Fruit fly (Drosophila melanogaster): Measurements from ENCODE around the gene CG42526.
A peak's percentile ranks its signal among the peaks of the same experiment; 100 is the strongest.

The CG42526 gene

dm6 chr3L:9426656-9427294 lies 8.4 kb downstream of the CG42526 start, which contains the start of the genes Atat and Shc (continued):
- TF ChIP-seq sd (tag; optimal IDR thresholded peaks at IDR 0.05) = peak; percentile 93
- peak; percentile 99 for TF ChIP-seq ERR (GFP tag; optimal IDR thresholded peaks at IDR 0.05)
- TF ChIP-seq CG32532 (GFP tag; IDR thresholded peaks at IDR 0.05) = peak; percentile 100
- peak; percentile 99 for TF ChIP-seq CG17612 (GFP tag; IDR thresholded peaks at IDR 0.05)
- TF ChIP-seq Aef1 (GFP tag; IDR thresholded peaks at IDR 0.05) = peak; percentile 100
- TF ChIP-seq CG12769 (tag; optimal IDR thresholded peaks at IDR 0.05) = peak; percentile 100
- TF ChIP-seq Elba2 (GFP tag; optimal IDR thresholded peaks at IDR 0.05) = peak; percentile 96
- TF ChIP-seq fd102C (GFP tag; optimal IDR thresholded peaks at IDR 0.05) = peak; percentile 77
- peak; percentile 100 for TF ChIP-seq ttk (GFP tag; IDR thresholded peaks at IDR 0.05)
- TF ChIP-seq CG1529 (GFP tag; optimal IDR thresholded peaks at IDR 0.05) = peak; percentile 94
- TF ChIP-seq zfh2 (GFP tag; optimal IDR thresholded peaks at IDR 0.05) = peak; percentile 100
- TF ChIP-seq CG13123 (GFP tag; optimal IDR thresholded peaks at IDR 0.05) = peak; percentile 99
- TF ChIP-seq eyg (GFP tag; optimal IDR thresholded peaks at IDR 0.05) = peak; percentile 99
- peak; percentile 99 for TF ChIP-seq zen (tag; optimal IDR thresholded peaks at IDR 0.05)
- peak; percentile 100 for TF ChIP-seq CG12942 (GFP tag; optimal IDR thresholded peaks at IDR 0.05)
- peak; percentile 93 for TF ChIP-seq vnd (GFP tag; IDR thresholded peaks at IDR 0.05; ENCODE audit: partially characterized antibody)

dm6 chr3L:9425838-9426237 lies 9.4 kb downstream of the CG42526 start:
- TF ChIP-seq Med (GFP tag) = peak; percentile 69
- TF ChIP-seq Hr51 (GFP tag; optimal IDR thresholded peaks at IDR 0.05) = peak in 1 of 2 experiments; percentile 40
- no peak for TF ChIP-seq CG4854 (GFP tag; optimal IDR thresholded peaks at IDR 0.05)
- peak; percentile 28 for TF ChIP-seq Ssrp (tag; optimal IDR thresholded peaks at IDR 0.05)
- no peak for TF ChIP-seq pan (optimal IDR thresholded peaks at IDR 0.05)
- peak in 1 of 2 experiments; percentile 24 for TF ChIP-seq pan (GFP tag; optimal IDR thresholded peaks at IDR 0.05 in 1 of 2, IDR thresholded peaks at IDR 0.05 in 1 of 2)
- no peak for TF ChIP-seq CG7372 (GFP tag; IDR thresholded peaks at IDR 0.05)
- TF ChIP-seq CG14667 (GFP tag; IDR thresholded peaks at IDR 0.05) = no peak
- no peak for TF ChIP-seq CG33557 (GFP tag; optimal IDR thresholded peaks at IDR 0.05)
- peak; percentile 16; the same call in 1 of the 2 replicates for TF ChIP-seq CG32532 (GFP tag; IDR thresholded peaks at IDR 0.05)
- TF ChIP-seq Vsx1 (GFP tag; optimal IDR thresholded peaks at IDR 0.05) = peak; percentile 37
- TF ChIP-seq CG9876 (GFP tag; optimal IDR thresholded peaks at IDR 0.05) = no peak
- peak; percentile 35 for TF ChIP-seq CG17359 (tag; optimal IDR thresholded peaks at IDR 0.05)
- TF ChIP-seq Gug (GFP tag; IDR thresholded peaks at IDR 0.05) = no peak
- no peak for TF ChIP-seq CG3847 (GFP tag; IDR thresholded peaks at IDR 0.05)
- TF ChIP-seq Drgx (GFP tag; IDR thresholded peaks at IDR 0.05) = peak; percentile 25; the same call in 1 of the 2 replicates
- TF ChIP-seq CG6689 (GFP tag; IDR thresholded peaks at IDR 0.05) = no peak
- TF ChIP-seq gsb (GFP tag; IDR thresholded peaks at IDR 0.05) = no peak
- TF ChIP-seq luna (GFP tag; optimal IDR thresholded peaks at IDR 0.05) = no peak
- no peak for TF ChIP-seq CrebB (tag; optimal IDR thresholded peaks at IDR 0.05)
- peak; percentile 81 for TF ChIP-seq CG9437 (GFP tag; optimal IDR thresholded peaks at IDR 0.05)
- TF ChIP-seq CG12071 (GFP tag; optimal IDR thresholded peaks at IDR 0.05) = no peak
- peak; percentile 32 for TF ChIP-seq CG2678 (tag; optimal IDR thresholded peaks at IDR 0.05)
- TF ChIP-seq CG3065 (GFP tag; optimal IDR thresholded peaks at IDR 0.05) = no peak
- no peak for TF ChIP-seq Atf3 (GFP tag; optimal IDR thresholded peaks at IDR 0.05)
- TF ChIP-seq Asciz (GFP tag; optimal IDR thresholded peaks at IDR 0.05) = peak; percentile 20
- TF ChIP-seq Sox102F (GFP tag; optimal IDR thresholded peaks at IDR 0.05) = peak; percentile 32
- TF ChIP-seq CG10462 (GFP tag; optimal IDR thresholded peaks at IDR 0.05) = no peak
- no peak for TF ChIP-seq CG8765 (GFP tag; IDR thresholded peaks at IDR 0.05)
- TF ChIP-seq Sox100B (GFP tag; optimal IDR thresholded peaks at IDR 0.05) = peak; percentile 42
- peak; percentile 12 for TF ChIP-seq vfl (GFP tag; optimal IDR thresholded peaks at IDR 0.05)
- no peak for TF ChIP-seq pum (GFP tag; optimal IDR thresholded peaks at IDR 0.05)
- TF ChIP-seq CG2712 (tag; optimal IDR thresholded peaks at IDR 0.05) = peak; percentile 22
- TF ChIP-seq nmo (GFP tag; optimal IDR thresholded peaks at IDR 0.05) = peak; percentile 16
- no peak for TF ChIP-seq CG18011 (GFP tag; optimal IDR thresholded peaks at IDR 0.05)
